Worm (Caenorhabditis elegans) whole organism, late embryonic: ENCODE data around the gene F54F7.3.

ENCODE experiments used
- C08G9.2 ChIP-seq: sonication (generic microtip); optimal IDR thresholded peaks from 2 replicates; lab custom pipeline; 2016; ENCODE audit warnings: mild to moderate bottlenecking, missing genetic modification characterization, moderate library complexity, missing compliant biosample characterization
- C38D4.7 ChIP-seq: fragments of 200-800 bp; sonication (Bioruptor generic); optimal IDR thresholded peaks from 2 replicates; lab custom pipeline; 2018; ENCODE audit warnings: mild to moderate bottlenecking, missing genetic modification characterization, moderate library complexity, missing compliant biosample characterization
- ahr-1 ChIP-seq: sonication (generic microtip); optimal IDR thresholded peaks from 2 replicates; lab custom pipeline; 2016; ENCODE audit warnings: missing genetic modification characterization, missing compliant biosample characterization
- ceh-14 ChIP-seq: sonication (generic microtip); optimal IDR thresholded peaks from 2 replicates; lab custom pipeline; 2016; ENCODE audit warnings: missing genotype, missing genetic modification characterization, missing compliant biosample characterization
- ceh-18 ChIP-seq: sonication (generic microtip); optimal IDR thresholded peaks from 2 replicates; lab custom pipeline; 2016; ENCODE audit warnings: missing genetic modification characterization, missing compliant biosample characterization
- ceh-22 ChIP-seq: sonication (generic microtip); optimal IDR thresholded peaks from 2 replicates; lab custom pipeline; 2017; ENCODE audit warnings: missing biosample characterization, missing genetic modification characterization
- ceh-24 ChIP-seq: sonication (generic microtip); optimal IDR thresholded peaks from 2 replicates; lab custom pipeline; 2016; ENCODE audit warnings: mild to moderate bottlenecking, missing genetic modification characterization, missing compliant biosample characterization
- ceh-30 ChIP-seq: fragments of 150-350 bp; optimal IDR thresholded peaks from 2 replicates; lab custom pipeline; 2014; ENCODE audit warnings: missing biosample characterization, missing genetic modification characterization
- ceh-31 ChIP-seq: sonication (generic microtip); optimal IDR thresholded peaks from 2 replicates; lab custom pipeline; 2016; ENCODE audit warnings: missing genetic modification characterization, missing compliant biosample characterization
- ceh-34 ChIP-seq: sonication (generic microtip); optimal IDR thresholded peaks from 2 replicates; lab custom pipeline; 2016; ENCODE audit warnings: mild to moderate bottlenecking, missing genetic modification characterization, missing compliant biosample characterization
- ceh-45 ChIP-seq: fragments of 200-800 bp; sonication (Bioruptor generic); IDR thresholded peaks from 2 replicates; pipeline ENCODE4 v1.3.6; 2022; ENCODE audit warnings: missing genetic modification reagents, missing genetic modification characterization, missing compliant biosample characterization
- ceh-9 ChIP-seq: sonication (generic microtip); optimal IDR thresholded peaks from 2 replicates; lab custom pipeline; 2016; ENCODE audit warnings: mild to moderate bottlenecking, missing genetic modification characterization, inconsistent platforms, missing compliant biosample characterization
- dmd-4 ChIP-seq: sonication (generic microtip); optimal IDR thresholded peaks from 2 replicates; lab custom pipeline; 2016; ENCODE audit warnings: borderline replicate concordance, missing genetic modification characterization, missing compliant biosample characterization
- elt-2 ChIP-seq: sonication (generic microtip); optimal IDR thresholded peaks from 2 replicates; lab custom pipeline; 2016; ENCODE audit warnings: missing genetic modification reagents, missing genetic modification characterization, missing compliant biosample characterization
- eyg-1 ChIP-seq: sonication (generic microtip); optimal IDR thresholded peaks from 2 replicates; lab custom pipeline; 2016; ENCODE audit warnings: missing genotype, missing genetic modification characterization, missing compliant biosample characterization
- fkh-10 ChIP-seq: fragments of 150-350 bp; optimal IDR thresholded peaks from 2 replicates; lab custom pipeline; 2014; ENCODE audit warnings: missing biosample characterization, missing genetic modification reagents, missing genetic modification characterization
- hlh-8 ChIP-seq: sonication (generic microtip); optimal IDR thresholded peaks from 2 replicates; lab custom pipeline; 2016; ENCODE audit warnings: missing genotype, missing genetic modification characterization, missing compliant biosample characterization
- lim-6 ChIP-seq: sonication (generic microtip); optimal IDR thresholded peaks from 2 replicates; lab custom pipeline; 2016; ENCODE audit warnings: missing genetic modification characterization, missing compliant biosample characterization
- mec-3 ChIP-seq: sonication (generic microtip); optimal IDR thresholded peaks from 2 replicates; lab custom pipeline; 2016; ENCODE audit warnings: borderline replicate concordance, missing genetic modification characterization, missing compliant biosample characterization
- nfya-1 ChIP-seq: sonication (generic microtip); optimal IDR thresholded peaks from 2 replicates; lab custom pipeline; 2017; ENCODE audit warnings: missing genetic modification characterization, mild to moderate bottlenecking, missing compliant biosample characterization, antibody characterized with exemption, moderate library complexity
- nhr-11 ChIP-seq: fragments of 150-350 bp; optimal IDR thresholded peaks from 2 replicates; lab custom pipeline; 2014; ENCODE audit warnings: missing biosample characterization, missing genetic modification characterization
- nhr-232 ChIP-seq: sonication (generic microtip); optimal IDR thresholded peaks from 2 replicates; lab custom pipeline; 2016; ENCODE audit warnings: missing genetic modification characterization, missing compliant biosample characterization
- npax-4 ChIP-seq: sonication (generic microtip); optimal IDR thresholded peaks from 2 replicates; lab custom pipeline; 2016; ENCODE audit warnings: missing genetic modification characterization, missing compliant biosample characterization
- pag-3 ChIP-seq: sonication (generic microtip); optimal IDR thresholded peaks from 2 replicates; lab custom pipeline; 2016; ENCODE audit warnings: missing compliant biosample characterization, missing genetic modification characterization, borderline replicate concordance
- pqm-1 ChIP-seq: sonication (generic microtip); optimal IDR thresholded peaks from 2 replicates; lab custom pipeline; 2016; ENCODE audit warnings: missing genetic modification characterization, missing compliant biosample characterization
- ref-2 ChIP-seq: sonication (generic microtip); optimal IDR thresholded peaks from 2 replicates; lab custom pipeline; 2016; ENCODE audit warnings: missing genetic modification characterization, missing compliant biosample characterization
- rnt-1 ChIP-seq: sonication (generic microtip); optimal IDR thresholded peaks from 2 replicates; lab custom pipeline; 2016; ENCODE audit warnings: missing genetic modification characterization, missing compliant biosample characterization
- sdc-2 ChIP-seq: sonication (generic microtip); optimal IDR thresholded peaks from 2 replicates; lab custom pipeline; 2016; ENCODE audit warnings: missing genotype, missing genetic modification characterization, missing compliant biosample characterization
- sox-2 ChIP-seq: fragments of 200-800 bp; sonication (Bioruptor generic); IDR thresholded peaks from 2 replicates; pipeline ENCODE4 v1.3.6; 2022; ENCODE audit warnings: missing genetic modification reagents, missing genetic modification characterization, missing compliant biosample characterization
- tbx-7 ChIP-seq: sonication (generic microtip); optimal IDR thresholded peaks from 2 replicates; lab custom pipeline; 2016; ENCODE audit warnings: missing genotype, missing genetic modification characterization, missing compliant biosample characterization
- unc-3 ChIP-seq, 2 experiments: fragments of 200-800 bp in 1 of 2; sonication (Bioruptor generic) in 1 of 2; sonication (generic microtip) in 1 of 2; conservative IDR thresholded peaks in 1 of 2; optimal IDR thresholded peaks in 1 of 2; 2 replicates each; pipeline versions ENCODE4 v1.3.6 to Lab custom; 2016 to 2022; ENCODE audit warnings: missing compliant biosample characterization in 2 of 2, missing genetic modification characterization in 2 of 2, missing genetic modification reagents in 1 of 2
- unc-55 ChIP-seq: sonication (generic microtip); optimal IDR thresholded peaks from 2 replicates; lab custom pipeline; 2017; ENCODE audit warnings: missing biosample characterization, missing genetic modification reagents, missing genetic modification characterization

F54F7.3 gene

DNA sequence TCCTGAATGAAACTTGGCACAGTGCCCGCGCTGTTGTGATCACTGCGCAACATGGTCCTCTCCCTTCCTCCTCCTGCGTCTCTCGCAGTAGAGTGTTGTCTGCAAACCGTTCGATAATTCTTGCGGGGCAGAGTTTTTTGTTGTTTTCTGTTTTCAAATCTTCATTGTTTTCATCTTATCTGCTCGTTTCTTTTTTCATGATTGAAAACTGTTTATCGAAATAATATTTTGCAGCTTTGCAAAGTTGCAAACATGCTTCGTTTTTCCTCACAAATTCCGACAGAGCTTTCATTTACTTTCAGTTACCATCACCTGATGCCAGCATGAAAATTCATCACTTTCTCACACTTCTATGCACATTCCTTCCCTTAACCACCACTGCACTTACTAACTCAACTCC, 7.2 kb upstream of the F54F7.3 start, which contains the start of gene mes-1:
Gene mes-1, plus strand, starts transcription at position 301 of the 400 bp plus-strand sequence.
- TF ChIP-seq npax-4 (tag; lab: Kevin White, UChicago): no peak
- TF ChIP-seq ceh-14: no peak
- TF ChIP-seq ceh-45 (GFP tag; lab: Robert Waterston, UW): no peak
- TF ChIP-seq nfya-1 (tag; lab: Kevin White, UChicago): no peak
- TF ChIP-seq ref-2 (tag; lab: Kevin White, UChicago): no peak

DNA sequence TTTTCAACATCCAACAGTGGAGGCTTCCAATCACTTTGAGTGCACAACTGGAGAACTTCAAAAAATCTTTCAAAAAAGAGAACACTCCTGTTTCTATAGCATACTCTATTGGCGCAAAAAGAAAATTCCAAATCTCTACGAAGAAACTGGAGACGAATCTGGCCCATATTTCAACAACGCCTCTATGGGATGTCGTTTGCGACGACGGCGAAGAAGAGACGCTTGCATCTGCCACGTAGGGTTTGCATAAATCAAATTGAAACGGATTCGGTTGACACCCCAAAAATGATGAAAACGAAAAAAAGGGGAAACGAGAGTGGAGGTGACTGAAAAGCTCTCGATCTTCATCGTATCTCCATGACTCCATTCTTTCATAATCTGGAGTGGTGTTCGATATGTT, 6.2 kb upstream of the F54F7.3 start:
- TF ChIP-seq ceh-22 (tag; lab: Kevin White, UChicago) (no peak), mec-3 (no peak), nhr-232 (tag; lab: Kevin White, UChicago) (no peak), npax-4 (tag; lab: Kevin White, UChicago) (no peak), ceh-9 (tag; lab: Kevin White, UChicago) (no peak), ceh-18 (tag; lab: Kevin White, UChicago) (no peak), ceh-30 (tag; lab: Kevin White, UChicago) (no peak), hlh-8 (no peak), ceh-14 (no peak), unc-55 (no peak), pag-3 (no peak), rnt-1 (no peak), ceh-24 (tag; lab: Kevin White, UChicago) (no peak)
- TF ChIP-seq, all 69 proteins: peak for 0

DNA sequence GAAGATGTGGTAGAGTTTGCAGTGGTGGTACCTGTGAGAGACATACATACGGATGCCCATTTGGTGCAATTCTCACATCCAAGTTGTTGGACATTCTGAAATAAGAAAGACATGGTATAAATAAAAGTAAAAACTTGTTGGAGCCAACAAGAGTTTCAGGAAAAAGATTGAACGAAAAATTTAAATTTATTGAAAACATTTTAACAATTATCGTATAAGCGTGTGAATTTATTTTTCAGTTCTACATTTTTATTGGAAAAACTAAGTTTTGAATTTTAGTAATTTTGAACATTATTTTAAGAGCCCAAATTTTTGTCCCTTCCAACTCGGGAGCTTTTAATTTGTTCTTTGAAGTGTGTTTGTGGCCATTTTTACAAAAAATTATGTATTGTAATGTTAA, 4.9 kb upstream of the F54F7.3 start, which contains the start of gene F54F7.8:
Gene F54F7.8, minus strand, starts transcription at position 101 of the 400 bp plus-strand sequence.
- TF ChIP-seq ahr-1 (tag; lab: Kevin White, UChicago) (no peak), mec-3 (no peak), fkh-10 (GFP tag; lab: Kevin White, UChicago) (no peak), elt-2 (no peak), ceh-24 (tag; lab: Kevin White, UChicago) (no peak), nhr-11 (no peak), C38D4.7 (GFP tag; lab: Kevin White, UChicago) (no peak), nhr-232 (tag; lab: Kevin White, UChicago) (no peak), sdc-2 (tag; lab: Kevin White, UChicago) (no peak), hlh-8 (no peak), dmd-4 (tag; lab: Kevin White, UChicago) (no peak), lim-6 (tag; lab: Kevin White, UChicago) (no peak)

DNA sequence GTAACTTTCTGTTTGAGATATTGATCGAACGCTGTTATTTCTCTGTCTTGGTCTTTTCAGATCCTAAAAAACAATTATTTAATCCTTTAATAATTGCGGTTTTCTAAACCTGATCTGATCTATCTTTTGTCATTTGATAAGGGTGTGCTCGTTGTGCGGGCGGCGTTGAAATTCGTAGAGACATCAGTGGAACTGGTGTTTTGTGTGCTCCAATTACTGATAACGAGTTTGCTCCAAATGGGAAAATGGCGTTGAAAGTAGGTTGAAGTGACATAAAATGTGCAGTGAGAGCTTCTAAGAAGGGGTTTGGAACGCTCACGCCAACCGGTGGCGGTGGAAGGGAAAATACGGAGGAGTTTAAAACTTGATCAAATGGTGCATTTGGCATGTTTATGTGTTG, 4.5 kb upstream of the F54F7.3 start:
- TF ChIP-seq eyg-1 (tag; lab: Kevin White, UChicago) (no peak), ahr-1 (tag; lab: Kevin White, UChicago) (no peak), unc-3 (GFP tag; conservative IDR thresholded peaks at IDR 0.05; lab: Robert Waterston, UW) (no peak), unc-3 (tag; optimal IDR thresholded peaks at IDR 0.05; lab: Kevin White, UChicago) (no peak), ref-2 (tag; lab: Kevin White, UChicago) (no peak), tbx-7 (tag; lab: Kevin White, UChicago) (no peak), sox-2 (GFP tag; lab: Robert Waterston, UW) (no peak), ceh-34 (tag; lab: Kevin White, UChicago) (no peak)

DNA sequence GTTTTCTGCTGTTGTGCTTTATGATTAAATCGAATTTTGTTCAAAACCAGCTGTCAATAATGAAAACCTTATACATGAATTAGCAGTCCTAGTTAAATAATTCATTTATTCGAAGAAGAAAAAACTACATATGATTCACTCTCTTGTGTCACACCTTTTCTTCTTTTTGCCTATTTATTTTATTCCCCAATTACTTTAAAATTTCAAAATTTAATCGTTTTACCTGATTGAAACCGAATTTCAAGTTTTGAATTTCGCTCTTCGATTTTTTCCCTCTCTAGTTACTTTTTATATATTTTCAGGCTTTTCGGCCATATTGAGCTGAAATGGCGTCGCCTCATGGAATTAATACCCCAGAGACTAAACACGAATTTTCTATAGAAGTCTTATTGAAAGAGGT, 2.5 kb upstream of the F54F7.3 start, which contains the start of gene xtr-1:
Gene xtr-1, plus strand, starts transcription at position 301 of the 400 bp plus-strand sequence.
- TF ChIP-seq C08G9.2 (tag; lab: Kevin White, UChicago) (no peak), unc-3 (GFP tag; conservative IDR thresholded peaks at IDR 0.05; lab: Robert Waterston, UW) (no peak), unc-3 (tag; optimal IDR thresholded peaks at IDR 0.05; lab: Kevin White, UChicago) (no peak), pqm-1 (no peak), ceh-31 (tag; lab: Kevin White, UChicago) (no peak), tbx-7 (tag; lab: Kevin White, UChicago) (no peak)
- TF ChIP-seq, all 69 proteins: peak for 0
